Worm (Caenorhabditis elegans): ENCODE results near the gene K06G5.1.

ce11 chrX:14267170-14267569, 52.4 kb downstream of the K06G5.1 start:
- TF ChIP-seq ceh-9 (tag; optimal IDR thresholded peaks at IDR 0.05) (no peak), tbx-7 (tag; optimal IDR thresholded peaks at IDR 0.05) (no peak)
